Fruit fly (Drosophila melanogaster): Measurements from ENCODE around the gene IntS9.

IntS9 gene

DNA sequence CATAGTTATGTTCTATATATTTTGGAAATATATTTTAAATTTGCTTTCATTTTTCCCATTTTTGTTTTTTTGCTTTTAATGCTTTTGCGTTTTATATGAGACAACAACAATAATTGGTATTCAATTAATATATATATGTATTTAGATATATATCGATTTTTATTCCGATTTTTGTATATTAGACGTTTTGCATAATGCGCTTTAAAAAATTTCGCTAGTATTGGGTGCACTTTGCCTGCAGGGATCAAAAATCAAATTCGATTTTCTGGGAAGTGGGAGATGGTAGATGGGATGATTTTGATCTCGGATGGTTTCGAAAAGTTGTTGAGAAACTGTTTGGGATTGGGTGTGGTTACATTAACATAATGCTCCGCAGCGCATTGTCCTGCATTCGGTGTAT, 32.4 kb upstream of the IntS9 start, which contains the start of gene CG5157:
Gene CG5157 (minus strand): TSS at position 101 of the 400 bp plus-strand sequence.
- TF ChIP-seq CG17801 (GFP tag; optimal IDR thresholded peaks at IDR 0.05; ENCODE audit: partially characterized antibody), result no peak

- no peak for TF ChIP-seq CG17801 (GFP tag; optimal IDR thresholded peaks at IDR 0.05; ENCODE audit: partially characterized antibody)
Observed at dm6 chr3L:16136819-16137553, 31.6 kb upstream of the IntS9 start.

DNA sequence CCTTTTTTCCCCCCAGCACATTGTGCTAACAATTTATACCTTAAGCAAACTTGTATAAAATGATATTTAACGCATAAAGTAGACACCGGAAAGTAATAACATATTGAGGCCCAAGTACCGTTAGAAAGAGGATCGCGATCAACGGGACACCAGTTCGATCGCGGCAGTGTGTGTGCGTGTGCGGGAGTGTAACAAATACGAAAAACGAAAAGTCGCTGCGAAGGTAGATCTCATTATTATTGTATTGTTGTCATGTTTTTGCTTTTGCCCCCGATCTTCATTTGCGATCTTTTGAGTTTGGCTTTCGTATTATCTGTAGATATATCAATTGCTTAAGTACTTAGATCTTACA, 26.6 kb upstream of the IntS9 start:
- TF ChIP-seq CG17801 (GFP tag; optimal IDR thresholded peaks at IDR 0.05; ENCODE audit: partially characterized antibody), result no peak

- no peak for TF ChIP-seq CG17801 (GFP tag; optimal IDR thresholded peaks at IDR 0.05; ENCODE audit: partially characterized antibody)
Observed at dm6 chr3L:16131264-16132066, 26.0 kb upstream of the IntS9 start, which contains the start of the genes Trs20 and elg1. TSS of gene Trs20 (minus strand) at chr3L:16131632. TSS of gene elg1 (plus strand) at chr3L:16132028.

dm6 chr3L:16128973-16129745, 23.7 kb upstream of the IntS9 start, which contains the start of gene SsRbeta:
TSS of gene SsRbeta (plus strand) at chr3L:16129617.
- no peak for TF ChIP-seq CG17801 (GFP tag; optimal IDR thresholded peaks at IDR 0.05; ENCODE audit: partially characterized antibody)

- TF ChIP-seq CG17801 (GFP tag; optimal IDR thresholded peaks at IDR 0.05; ENCODE audit: partially characterized antibody), result peak; percentile 89
Observed at dm6 chr3L:16128481-16128972, 23.1 kb upstream of the IntS9 start, which contains the start of gene Pgm1. TSS of gene Pgm1 (minus strand) at chr3L:16128531.

dm6 chr3L:16121791-16122190, 16.4 kb upstream of the IntS9 start, which contains the start of gene Strump:
TSS of gene Strump (plus strand) at chr3L:16122002.
- TF ChIP-seq CG17801 (GFP tag; optimal IDR thresholded peaks at IDR 0.05; ENCODE audit: partially characterized antibody), result peak; percentile 8

DNA sequence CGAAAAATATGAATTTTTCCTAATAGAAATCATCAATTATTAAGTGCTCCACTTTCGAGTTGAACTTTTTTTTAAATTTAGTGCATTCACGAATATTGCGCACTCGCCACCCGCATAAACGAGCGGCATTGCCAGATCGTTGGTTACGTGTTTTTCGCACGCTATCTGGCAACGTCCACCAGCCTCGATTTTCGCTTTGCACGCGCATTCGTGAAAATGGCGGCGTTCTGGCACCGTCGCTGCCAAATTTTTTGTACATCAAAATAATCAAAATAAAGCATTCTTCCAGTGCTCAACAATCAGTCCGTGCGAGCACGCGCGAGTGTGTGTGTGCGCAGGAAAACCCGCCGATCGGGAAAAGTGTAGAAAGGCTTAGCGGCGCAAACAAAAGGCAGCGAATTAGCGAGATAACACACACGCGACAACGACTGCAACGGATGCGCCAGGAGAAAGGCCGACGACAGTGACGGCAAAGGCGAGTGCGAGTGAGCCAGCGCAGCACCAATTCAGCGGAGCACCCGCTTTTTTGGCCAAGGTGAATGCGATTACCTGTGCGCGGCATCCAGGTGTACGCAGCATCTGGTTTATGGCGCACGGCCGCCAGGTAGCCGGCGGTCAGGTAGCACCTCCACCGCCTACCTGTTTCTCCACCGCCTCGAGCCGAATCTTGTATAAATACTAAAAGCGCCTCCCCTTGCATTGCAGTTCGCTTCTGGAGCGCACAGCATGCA, 8.3 kb upstream of the IntS9 start:
- TF ChIP-seq CG17801 (GFP tag; optimal IDR thresholded peaks at IDR 0.05; ENCODE audit: partially characterized antibody), result peak; percentile 84

dm6 chr3L:16113003-16113606, 7.7 kb upstream of the IntS9 start, which contains the start of gene Taf4:
TSS of gene Taf4 (plus strand) at chr3L:16113212.
- no peak for TF ChIP-seq CG17801 (GFP tag; optimal IDR thresholded peaks at IDR 0.05; ENCODE audit: partially characterized antibody)

DNA sequence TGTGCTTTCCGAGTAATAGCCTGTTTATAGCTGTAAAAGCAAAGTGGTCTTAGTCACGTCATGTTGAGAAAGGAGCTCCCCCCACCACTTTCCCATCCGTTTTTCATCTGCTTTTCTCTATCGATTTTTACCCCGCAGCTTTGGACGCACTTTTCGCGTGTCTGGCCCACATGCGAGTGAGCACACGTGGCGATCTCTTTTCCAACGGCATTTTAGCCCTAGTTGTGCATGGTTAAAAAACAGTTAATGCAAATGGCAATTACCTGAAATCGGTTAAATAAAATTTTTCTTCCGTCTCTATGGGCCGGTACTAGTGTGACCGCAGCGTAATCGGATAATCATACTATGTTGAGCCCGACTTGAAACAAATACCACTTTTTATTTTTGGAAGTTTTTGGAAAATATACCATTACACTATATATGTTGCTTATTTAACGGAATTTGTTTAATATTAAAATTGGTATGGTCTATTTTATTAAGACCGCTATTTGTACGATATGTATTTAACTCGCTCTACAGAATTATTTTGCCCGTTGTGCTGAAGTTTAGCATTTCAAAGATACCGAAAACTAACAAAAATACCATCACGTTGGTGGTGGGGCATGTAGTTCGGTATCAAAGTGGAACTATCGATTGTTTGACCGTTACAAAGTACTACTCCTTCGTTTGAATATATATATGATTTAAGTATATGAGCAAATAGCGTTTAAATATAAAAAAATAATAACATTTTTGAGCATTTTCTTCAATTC, 6.8 kb upstream of the IntS9 start, which contains the start of gene Zn72D:
Gene Zn72D (minus strand): TSS at position 558 of the 752 bp plus-strand sequence.
- TF ChIP-seq CG17801 (GFP tag; optimal IDR thresholded peaks at IDR 0.05; ENCODE audit: partially characterized antibody), result peak; percentile 69

- TF ChIP-seq CG17801 (GFP tag; optimal IDR thresholded peaks at IDR 0.05; ENCODE audit: partially characterized antibody), result no peak
Observed at dm6 chr3L:16100059-16100458, 5.4 kb downstream of the IntS9 start, which contains the start of gene IleRS-m. TSS of gene IleRS-m (plus strand) at chr3L:16100280.

dm6 chr3L:16097393-16097884, 8.0 kb downstream of the IntS9 start, which contains the start of the genes CG13074 and ATPsynbetaL:
TSS of gene CG13074 (minus strand) at chr3L:16097493.
TSS of gene ATPsynbetaL (plus strand) at chr3L:16097834.
- no peak for TF ChIP-seq CG17801 (GFP tag; optimal IDR thresholded peaks at IDR 0.05; ENCODE audit: partially characterized antibody)
